Fruit fly (Drosophila melanogaster): ENCODE results near the gene ClpP.

dm6 chr2L:10333091-10333991, 23.3 kb upstream of the ClpP start, which contains the start of gene GATAd:
- TF ChIP-seq Hr96 (GFP tag; optimal IDR thresholded peaks at IDR 0.05): no peak
- TF ChIP-seq CG7045 (GFP tag; optimal IDR thresholded peaks at IDR 0.05): no peak
- peak; percentile 98 for TF ChIP-seq kay (GFP tag; ENCODE audit: borderline replicate concordance)
- TF ChIP-seq Crg-1 (GFP tag; optimal IDR thresholded peaks at IDR 0.05): no peak
- no peak for TF ChIP-seq ovo (GFP tag; optimal IDR thresholded peaks at IDR 0.05)
- TF ChIP-seq cic (GFP tag; optimal IDR thresholded peaks at IDR 0.05): no peak

Measured in whole organism, adult.